Worm (Caenorhabditis elegans) whole organism, young adult: ENCODE data around the gene Y24D9B.1.

Experiments
- F10E7.11 ChIP-seq: sonication (generic microtip); optimal IDR thresholded peaks from 2 replicates; lab custom pipeline; 2017; ENCODE audit warnings: mild to moderate bottlenecking, missing genetic modification characterization, moderate library complexity, missing compliant biosample characterization
- Y53F4B.3 ChIP-seq: fragments of 200-800 bp; sonication (Bioruptor generic); IDR thresholded peaks from 2 replicates; pipeline ENCODE4 v1.3.6; 2022; ENCODE audit warnings: missing genetic modification reagents, missing genetic modification characterization, missing compliant biosample characterization
- Y67H2A.10 ChIP-seq: fragments of 200-800 bp; sonication (Bioruptor generic); conservative IDR thresholded peaks from 2 replicates; pipeline ENCODE4 v1.3.6; 2022; ENCODE audit warnings: missing genetic modification reagents, missing genetic modification characterization, missing compliant biosample characterization
- Y79H2A.3 ChIP-seq: fragments of 200-800 bp; sonication (Bioruptor generic); conservative IDR thresholded peaks from 2 replicates; pipeline ENCODE4 v1.3.6; 2022; ENCODE audit warnings: missing genetic modification reagents, missing genetic modification characterization, missing compliant biosample characterization
- akir-1 ChIP-seq: fragments of 200-800 bp; sonication (Bioruptor generic); optimal IDR thresholded peaks from 2 replicates; lab custom pipeline; 2018; ENCODE audit warnings: mild to moderate bottlenecking, missing genetic modification characterization, moderate library complexity, missing compliant biosample characterization
- ama-1 ChIP-seq, 3 experiments: fragments of 150-350 bp in 1 of 3; sonication (generic microtip) in 2 of 3; optimal IDR thresholded peaks; 2 replicates each; lab custom pipeline; 2014 to 2018; ENCODE audit warnings: missing biosample characterization in 2 of 3, missing genetic modification characterization in 2 of 3, missing genetic modification reagents in 2 of 3
- cebp-1 ChIP-seq, 2 experiments: fragments of 200-800 bp in 1 of 2; sonication (Bioruptor generic) in 1 of 2; sonication (generic microtip) in 1 of 2; IDR thresholded peaks in 1 of 2; optimal IDR thresholded peaks in 1 of 2; 2 replicates each; pipeline versions ENCODE4 v1.3.6 to Lab custom; 2017 to 2022; ENCODE audit warnings: missing compliant biosample characterization in 2 of 2, missing genetic modification characterization in 2 of 2, mild to moderate bottlenecking in 1 of 2, missing genetic modification reagents in 1 of 2, moderate library complexity in 1 of 2
- efl-1 ChIP-seq: fragments of 150-350 bp; optimal IDR thresholded peaks from 2 replicates; lab custom pipeline; 2014; ENCODE audit warnings: missing biosample characterization, missing genetic modification reagents, missing genetic modification characterization
- ets-4 ChIP-seq: fragments of 200-800 bp; sonication (Bioruptor generic); optimal IDR thresholded peaks from 2 replicates; lab custom pipeline; 2018; ENCODE audit warnings: mild to moderate bottlenecking, missing genetic modification characterization, missing compliant biosample characterization
- hlh-26 ChIP-seq: fragments of 200-800 bp; sonication (Bioruptor generic); conservative IDR thresholded peaks from 2 replicates; pipeline ENCODE4 v1.3.6; 2022; ENCODE audit warnings: missing genetic modification reagents, missing genetic modification characterization, missing compliant biosample characterization
- hrde-1 ChIP-seq: sonication (generic microtip); optimal IDR thresholded peaks from 2 replicates; lab custom pipeline; 2016; ENCODE audit warnings: missing genetic modification characterization, mild to moderate bottlenecking, missing compliant biosample characterization, moderate library complexity, missing genotype, missing genetic modification reagents, borderline replicate concordance
- unc-62 ChIP-seq: fragments of 150-350 bp; optimal IDR thresholded peaks from 2 replicates; lab custom pipeline; 2014; ENCODE audit warnings: missing biosample characterization, missing genetic modification reagents, missing genetic modification characterization

DNA sequence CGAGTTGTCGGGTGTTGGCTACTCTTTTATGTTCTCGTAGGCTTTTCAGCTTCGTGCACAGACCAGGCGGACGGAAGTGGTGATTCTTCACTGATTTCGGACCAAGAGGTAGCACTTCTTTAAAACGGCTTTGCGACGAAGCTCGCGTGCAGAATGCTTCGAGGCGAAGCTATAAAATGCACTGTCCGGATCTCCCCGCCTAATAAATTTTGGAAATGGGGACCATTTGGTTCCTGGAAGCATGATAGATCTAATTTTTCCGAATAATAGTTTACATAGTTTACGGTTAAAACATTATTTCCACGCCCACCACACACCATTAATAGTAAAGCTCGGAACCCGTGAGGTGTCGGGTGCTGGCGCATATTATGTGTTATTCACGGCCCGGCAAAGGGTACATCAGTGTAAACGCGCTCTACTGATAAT lies 30.4 kb downstream of the Y24D9B.1 start:
- TF ChIP-seq unc-62 (GFP tag; lab: Kevin White, UChicago) (no peak), ets-4 (GFP tag; lab: Kevin White, UChicago) (no peak), Y79H2A.3 (GFP tag; lab: Robert Waterston, UW) (peak; percentile 48; the same call in 1 of the 2 replicates), Y53F4B.3 (GFP tag; lab: Robert Waterston, UW) (no peak; the same call in 1 of the 2 replicates), akir-1 (GFP tag; lab: Kevin White, UChicago) (no peak), Y67H2A.10 (GFP tag; lab: Robert Waterston, UW) (no peak), F10E7.11 (tag; lab: Kevin White, UChicago) (no peak), hlh-26 (no peak), cebp-1 (GFP tag; IDR thresholded peaks at IDR 0.05; lab: Robert Waterston, UW) (no peak), cebp-1 (tag; optimal IDR thresholded peaks at IDR 0.05; lab: Kevin White, UChicago) (no peak), hrde-1 (peak; percentile 47), efl-1 (peak; percentile 29), ama-1 (optimal IDR thresholded peaks at IDR 0.05; lab: Kevin White, UChicago) (peak; percentile 50), ama-1 (GFP tag; optimal IDR thresholded peaks at IDR 0.05; lab: Kevin White, UChicago) (no peak)
